Worm (Caenorhabditis elegans) whole organism, L4/young adult: Measurements from ENCODE around the gene gst-4.

ENCODE experiments used
- dao-5 ChIP-seq: sonication (generic microtip); optimal IDR thresholded peaks from 2 replicates; lab custom pipeline; 2016; ENCODE audit warnings: missing genotype, missing genetic modification characterization, moderate library complexity, missing compliant biosample characterization
- him-1 ChIP-seq: sonication (generic microtip); optimal IDR thresholded peaks from 2 replicates; lab custom pipeline; 2016; ENCODE audit warnings: missing genotype, missing genetic modification reagents, missing genetic modification characterization, missing compliant biosample characterization

ce11 chrIV:10157489-10158088 is 15.6 kb downstream of the gst-4 start, which contains the start of gene ttr-53:
- TF ChIP-seq him-1 (tag; lab: Kevin White, UChicago) (no peak), dao-5 (tag; lab: Kevin White, UChicago) (no peak)
